Worm (Caenorhabditis elegans): ENCODE measurements around the gene tbc-12.

tbc-12 gene

DNA sequence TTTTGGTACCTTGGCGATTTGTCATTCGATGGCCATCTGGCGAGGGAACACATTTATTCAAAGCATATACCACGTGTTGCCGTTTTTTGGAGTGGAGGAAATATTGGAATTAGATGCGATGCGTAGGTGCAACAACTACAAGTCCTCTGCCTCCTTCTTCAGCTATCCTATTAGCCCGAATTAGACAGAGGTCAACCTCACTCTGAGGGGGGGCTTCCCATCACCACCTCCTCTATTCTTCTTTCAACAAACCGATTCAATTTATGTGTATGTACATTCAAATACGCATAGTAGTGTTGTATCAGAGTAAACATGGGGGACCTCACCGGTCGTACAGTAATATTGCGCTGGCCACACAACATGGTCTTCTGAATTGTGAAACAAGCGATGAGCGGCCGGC, 34.4 kb downstream of the tbc-12 start:
- TF ChIP-seq pha-4 (GFP tag; IDR thresholded peaks at IDR 0.05): no peak
- peak; percentile 45 for TF ChIP-seq pha-4 (tag; optimal IDR thresholded peaks at IDR 0.05)
- TF ChIP-seq spr-1 (tag; optimal IDR thresholded peaks at IDR 0.05): no peak
- TF ChIP-seq Y75B8A.6 (GFP tag; IDR thresholded peaks at IDR 0.05): no peak
- TF ChIP-seq pqm-1 (tag; optimal IDR thresholded peaks at IDR 0.05): no peak
- no peak for TF ChIP-seq dmd-9 (GFP tag; IDR thresholded peaks at IDR 0.05)
- no peak for TF ChIP-seq ztf-11 (tag; optimal IDR thresholded peaks at IDR 0.05)
- TF ChIP-seq ctbp-1 (GFP tag; IDR thresholded peaks at IDR 0.05): no peak
- TF ChIP-seq aha-1 (tag): peak; percentile 86
- 0 out of 2 replicates have a peak, but pooled peaks have one; percentile 41 for TF ChIP-seq egl-43 (GFP tag; IDR thresholded peaks at IDR 0.05)

ce11 chrX:2495865-2496314, 36.4 kb downstream of the tbc-12 start, which contains the start of gene rabr-1:
rabr-1 (plus strand) TSS chrX:2496180.
- TF ChIP-seq mxl-3 (GFP tag; optimal IDR thresholded peaks at IDR 0.05): peak; percentile 59
- peak; percentile 42 for TF ChIP-seq dve-1 (tag; optimal IDR thresholded peaks at IDR 0.05; ENCODE audit: insufficient read depth)
- no peak for TF ChIP-seq hif-1 (tag; optimal IDR thresholded peaks at IDR 0.05)
- TF ChIP-seq pha-4 (GFP tag; IDR thresholded peaks at IDR 0.05): peak; percentile 33; the same call in 1 of the 2 replicates
- no peak for TF ChIP-seq pha-4 (tag; optimal IDR thresholded peaks at IDR 0.05)
- 0 out of 2 replicates have a peak, but pooled peaks have one; percentile 49 for TF ChIP-seq egl-43 (GFP tag; IDR thresholded peaks at IDR 0.05)
- TF ChIP-seq dmd-6 (GFP tag; IDR thresholded peaks at IDR 0.05): peak; percentile 38; the same call in 1 of the 2 replicates
- TF ChIP-seq mep-1 (tag; optimal IDR thresholded peaks at IDR 0.05): peak; percentile 66
- TF ChIP-seq duxl-1 (tag; optimal IDR thresholded peaks at IDR 0.05; ENCODE audit: poor library complexity): peak; percentile 13
- TF ChIP-seq nhr-25 (tag; optimal IDR thresholded peaks at IDR 0.05; ENCODE audit: borderline replicate concordance, insufficient read depth): peak; percentile 36
- TF ChIP-seq skn-1 (tag; optimal IDR thresholded peaks at IDR 0.05): no peak
- TF ChIP-seq hlh-30 (tag; optimal IDR thresholded peaks at IDR 0.05; ENCODE audit: insufficient read depth): peak; percentile 41
- TF ChIP-seq ceh-62 (tag; optimal IDR thresholded peaks at IDR 0.05): no peak
- no peak for TF ChIP-seq daf-16 (GFP tag; optimal IDR thresholded peaks at IDR 0.05)
- TF ChIP-seq daf-16 (tag; optimal IDR thresholded peaks at IDR 0.05): peak; percentile 8
- peak; percentile 96 for TF ChIP-seq aha-1 (tag)
- 0 out of 2 replicates have a peak, but pooled peaks have one; percentile 48 for TF ChIP-seq nhr-41 (GFP tag; IDR thresholded peaks at IDR 0.05)
- peak in 1 of 2 experiments; percentile 98 for TF ChIP-seq unc-62 (GFP tag; optimal IDR thresholded peaks at IDR 0.05 in 1 of 2)
- no peak for TF ChIP-seq unc-62 (tag; optimal IDR thresholded peaks at IDR 0.05)
- TF ChIP-seq pqm-1 (tag; optimal IDR thresholded peaks at IDR 0.05): no peak
- TF ChIP-seq rbr-2 (tag; optimal IDR thresholded peaks at IDR 0.05): peak; percentile 8
- TF ChIP-seq spr-3 (GFP tag; optimal IDR thresholded peaks at IDR 0.05): no peak
- peak; percentile 64 for TF ChIP-seq hlh-11 (tag; optimal IDR thresholded peaks at IDR 0.05)
- TF ChIP-seq hmg-1.1 (GFP tag; IDR thresholded peaks at IDR 0.05): peak; percentile 54; the same call in 1 of the 2 replicates
- peak; percentile 38 for TF ChIP-seq nhr-10 (tag; optimal IDR thresholded peaks at IDR 0.05)
- peak; percentile 30 for TF ChIP-seq nhr-11 (tag; optimal IDR thresholded peaks at IDR 0.05)
- peak in 1 of 2 experiments; percentile 31 for TF ChIP-seq mdl-1 (tag; optimal IDR thresholded peaks at IDR 0.05)
- peak; percentile 64; the same call in 1 of the 2 replicates for TF ChIP-seq ctbp-1 (GFP tag; IDR thresholded peaks at IDR 0.05)
- no peak for TF ChIP-seq unc-130 (GFP tag; optimal IDR thresholded peaks at IDR 0.05)
- TF ChIP-seq aly-2 (tag; optimal IDR thresholded peaks at IDR 0.05): no peak
- TF ChIP-seq nhr-28 (tag; optimal IDR thresholded peaks at IDR 0.05): peak; percentile 82

- TF ChIP-seq fkh-10 (GFP tag; optimal IDR thresholded peaks at IDR 0.05) (peak; percentile 81), lin-1 (GFP tag; IDR thresholded peaks at IDR 0.05) (no peak), mxl-3 (GFP tag; optimal IDR thresholded peaks at IDR 0.05) (no peak), ctbp-1 (GFP tag; IDR thresholded peaks at IDR 0.05) (peak; percentile 46; the same call in 1 of the 2 replicates), ceh-82 (tag; optimal IDR thresholded peaks at IDR 0.05) (no peak), daf-19 (GFP tag; conservative IDR thresholded peaks at IDR 0.05) (no peak), Y75B8A.6 (GFP tag; IDR thresholded peaks at IDR 0.05) (no peak), nhr-76 (tag; optimal IDR thresholded peaks at IDR 0.05) (no peak), Y5F2A.4 (GFP tag; optimal IDR thresholded peaks at IDR 0.05) (no peak), ces-1 (GFP tag; optimal IDR thresholded peaks at IDR 0.05) (peak; percentile 62)
These were observed 38.0 kb downstream of the tbc-12 start for ce11 chrX:2494296-2494695.
